Fruit fly (Drosophila melanogaster) whole organism, embryonic: ENCODE data around the gene CG32206.

Experiments
- Abd-B ChIP-seq: fragments of 200-800 bp; sonication (Bioruptor generic); optimal IDR thresholded peaks from 2 replicates; lab custom pipeline; 2018; ENCODE audit warnings: missing biosample characterization, mild to moderate bottlenecking, missing genetic modification characterization, moderate library complexity
- Atf3 ChIP-seq: fragments of 200-800 bp; sonication (Bioruptor generic); optimal IDR thresholded peaks from 3 replicates; lab custom pipeline; 2016; ENCODE audit warnings: missing biosample characterization, missing genetic modification characterization
- Awh ChIP-seq: fragments of 200-800 bp; sonication (Bioruptor generic); IDR thresholded peaks from 2 replicates; pipeline ENCODE4, ENCODE4 v1.3.6; 2022; ENCODE audit warnings: missing biosample characterization, missing genetic modification characterization
- BtbVII ChIP-seq: fragments of 200-800 bp; sonication (Bioruptor generic); optimal IDR thresholded peaks from 3 replicates; lab custom pipeline; 2017; ENCODE audit warnings: missing biosample characterization, mild to moderate bottlenecking, missing genetic modification characterization
- CG12236 ChIP-seq: fragments of 200-800 bp; sonication (Bioruptor generic); optimal IDR thresholded peaks from 2 replicates; lab custom pipeline; 2016; ENCODE audit warnings: missing biosample characterization, missing genetic modification characterization
- CG12659 ChIP-seq: fragments of 200-800 bp; sonication (Bioruptor generic); optimal IDR thresholded peaks from 3 replicates; lab custom pipeline; 2017; ENCODE audit warnings: mild to moderate bottlenecking, missing biosample characterization, missing genetic modification reagents, missing genetic modification characterization
- CG14050 ChIP-seq: fragments of 200-800 bp; sonication (Bioruptor generic); IDR thresholded peaks from 3 replicates; pipeline ENCODE4 v1.3.6; 2022; ENCODE audit warnings: missing biosample characterization, missing genetic modification characterization
- CG14860 ChIP-seq: fragments of 200-800 bp; sonication (Bioruptor generic); IDR thresholded peaks from 3 replicates; pipeline ENCODE4 v1.3.6; 2022; ENCODE audit warnings: missing biosample characterization, missing genetic modification characterization; ENCODE audit not compliant: partially characterized antibody
- CG15269 ChIP-seq: fragments of 200-800 bp; sonication (Bioruptor generic); optimal IDR thresholded peaks from 2 replicates; lab custom pipeline; 2018; ENCODE audit warnings: missing biosample characterization, mild to moderate bottlenecking, missing genetic modification characterization, moderate library complexity
- CG15514 ChIP-seq: fragments of 200-800 bp; sonication (Bioruptor generic); optimal IDR thresholded peaks from 3 replicates; lab custom pipeline; 2017; ENCODE audit warnings: missing biosample characterization, missing genetic modification characterization, mild to moderate bottlenecking, moderate library complexity, missing genetic modification reagents
- CG17912 ChIP-seq: fragments of 200-800 bp; sonication (Bioruptor generic); optimal IDR thresholded peaks from 2 replicates; lab custom pipeline; 2018; ENCODE audit warnings: missing biosample characterization, mild to moderate bottlenecking, missing genetic modification characterization
- CG1832 ChIP-seq: fragments of 200-800 bp; sonication (Bioruptor generic); optimal IDR thresholded peaks from 2 replicates; lab custom pipeline; 2017; ENCODE audit warnings: missing biosample characterization, mild to moderate bottlenecking, missing genetic modification characterization, inconsistent platforms
- CG18476 ChIP-seq: fragments of 200-800 bp; sonication (Bioruptor generic); optimal IDR thresholded peaks from 2 replicates; lab custom pipeline; 2016; ENCODE audit warnings: missing biosample characterization, mild to moderate bottlenecking, missing genetic modification characterization
- CG18599 ChIP-seq: fragments of 200-800 bp; sonication (Bioruptor generic); optimal IDR thresholded peaks from 3 replicates; lab custom pipeline; 2017; ENCODE audit warnings: missing biosample characterization, missing genetic modification characterization, mild to moderate bottlenecking, moderate library complexity, missing genetic modification reagents
- CG2202 ChIP-seq: fragments of 200-800 bp; sonication (Bioruptor generic); optimal IDR thresholded peaks from 2 replicates; lab custom pipeline; 2018; ENCODE audit warnings: missing biosample characterization, mild to moderate bottlenecking, missing genetic modification characterization
- CG32767 ChIP-seq: fragments of 200-800 bp; sonication (Bioruptor generic); IDR thresholded peaks from 2 replicates; pipeline ENCODE4 v1.3.6; 2022; ENCODE audit warnings: missing biosample characterization, missing genetic modification characterization
- CG3281 ChIP-seq: fragments of 200-800 bp; sonication (Bioruptor generic); optimal IDR thresholded peaks from 3 replicates; lab custom pipeline; 2017; ENCODE audit warnings: missing biosample characterization, mild to moderate bottlenecking, missing genetic modification characterization
- CG3847 ChIP-seq: fragments of 200-800 bp; sonication (Bioruptor generic); IDR thresholded peaks from 2 replicates; pipeline ENCODE4 v1.3.6; 2022; ENCODE audit warnings: missing biosample characterization, missing genetic modification characterization
- CG6765 ChIP-seq: fragments of 200-800 bp; sonication (Bioruptor generic); optimal IDR thresholded peaks from 3 replicates; lab custom pipeline; 2017; ENCODE audit warnings: missing biosample characterization, mild to moderate bottlenecking, missing genetic modification characterization
- CG6813 ChIP-seq: fragments of 200-800 bp; sonication (Bioruptor generic); optimal IDR thresholded peaks from 2 replicates; lab custom pipeline; 2017; ENCODE audit warnings: missing biosample characterization, missing genetic modification characterization, mild to moderate bottlenecking, moderate library complexity, missing genetic modification reagents
- CG8089 ChIP-seq: fragments of 200-800 bp; sonication (Bioruptor generic); optimal IDR thresholded peaks from 3 replicates; lab custom pipeline; 2016; ENCODE audit warnings: missing biosample characterization, missing genetic modification characterization
- CG9817 ChIP-seq: fragments of 200-800 bp; sonication (Bioruptor generic); optimal IDR thresholded peaks from 2 replicates; lab custom pipeline; 2018; ENCODE audit warnings: missing biosample characterization, mild to moderate bottlenecking, missing genetic modification characterization, moderate library complexity
- Chrac-16 ChIP-seq: fragments of 200-800 bp; sonication (Bioruptor generic); optimal IDR thresholded peaks from 3 replicates; lab custom pipeline; 2016; ENCODE audit warnings: missing biosample characterization, missing genetic modification characterization
- Dbx ChIP-seq: fragments of 200-800 bp; sonication (Bioruptor generic); IDR thresholded peaks from 3 replicates; pipeline ENCODE4 v1.3.6; 2022; ENCODE audit warnings: missing biosample characterization, missing genetic modification characterization
- Dip3 ChIP-seq: fragments of 200-800 bp; sonication (Bioruptor generic); optimal IDR thresholded peaks from 3 replicates; lab custom pipeline; 2016; ENCODE audit warnings: missing biosample characterization, missing genetic modification characterization
- GATAe ChIP-seq: fragments of 200-800 bp; sonication (Bioruptor generic); conservative IDR thresholded peaks from 2 replicates; pipeline ENCODE4 v1.3.6; 2022; ENCODE audit warnings: missing biosample characterization, missing genetic modification characterization
- Hr3 ChIP-seq: fragments of 200-800 bp; sonication (Bioruptor generic); optimal IDR thresholded peaks from 3 replicates; lab custom pipeline; 2016; ENCODE audit warnings: missing biosample characterization, missing genetic modification characterization
- Max ChIP-seq: fragments of 200-800 bp; sonication (Bioruptor generic); optimal IDR thresholded peaks from 2 replicates; lab custom pipeline; 2016; ENCODE audit warnings: missing biosample characterization, mild to moderate bottlenecking, missing genetic modification characterization
- Mes4 ChIP-seq: fragments of 200-800 bp; sonication (Bioruptor generic); optimal IDR thresholded peaks from 2 replicates; lab custom pipeline; 2016; ENCODE audit warnings: missing biosample characterization, missing genetic modification characterization
- Ptx1 ChIP-seq: fragments of 200-800 bp; sonication (Bioruptor generic); IDR thresholded peaks from 2 replicates; pipeline ENCODE4 v1.3.6; 2022; ENCODE audit warnings: missing biosample characterization, missing genetic modification characterization
- Scr ChIP-seq: fragments of 200-800 bp; sonication (Bioruptor generic); IDR thresholded peaks from 2 replicates; pipeline ENCODE4 v1.3.6; 2022; ENCODE audit warnings: missing biosample characterization, missing genetic modification characterization; ENCODE audit not compliant: partially characterized antibody
- Sry-β ChIP-seq: fragments of 200-800 bp; sonication (Bioruptor generic); optimal IDR thresholded peaks from 2 replicates; lab custom pipeline; 2018; ENCODE audit warnings: missing biosample characterization, mild to moderate bottlenecking, missing genetic modification characterization, moderate library complexity
- Sry-δ ChIP-seq: fragments of 200-800 bp; sonication (Bioruptor generic); optimal IDR thresholded peaks from 2 replicates; lab custom pipeline; 2016; ENCODE audit warnings: missing biosample characterization, missing genetic modification characterization
- btn ChIP-seq: fragments of 200-800 bp; sonication (Bioruptor generic); optimal IDR thresholded peaks from 2 replicates; lab custom pipeline; 2016; ENCODE audit warnings: missing biosample characterization, missing genetic modification characterization
- ci ChIP-seq: fragments of 200-800 bp; sonication (Bioruptor generic); IDR thresholded peaks from 3 replicates; pipeline ENCODE4 v1.3.6; 2022; ENCODE audit warnings: missing biosample characterization, missing genetic modification characterization
- ewg ChIP-seq: fragments of 200-800 bp; sonication (Bioruptor generic); optimal IDR thresholded peaks from 3 replicates; lab custom pipeline; 2017; ENCODE audit warnings: mild to moderate bottlenecking, missing biosample characterization, missing genetic modification reagents, missing genetic modification characterization
- gcm2 ChIP-seq: fragments of 200-800 bp; sonication (Bioruptor generic); optimal IDR thresholded peaks from 2 replicates; lab custom pipeline; 2016; ENCODE audit warnings: missing biosample characterization, missing genetic modification characterization
- jing ChIP-seq: fragments of 200-800 bp; sonication (Bioruptor generic); optimal IDR thresholded peaks from 2 replicates; lab custom pipeline; 2018; ENCODE audit warnings: missing biosample characterization, mild to moderate bottlenecking, missing genetic modification characterization
- klu ChIP-seq: fragments of 200-800 bp; sonication (Bioruptor generic); IDR thresholded peaks from 2 replicates; pipeline ENCODE4 v1.3.6; 2022; ENCODE audit warnings: missing biosample characterization, missing genetic modification characterization
- lov ChIP-seq, 2 experiments: fragments of 200-800 bp in 1 of 2; fragments of >200 bp in 1 of 2; sonication (Bioruptor generic) in 1 of 2; IDR thresholded peaks in 1 of 2; optimal IDR thresholded peaks in 1 of 2; 2 replicates in 1 of 2; 3 replicates in 1 of 2; pipeline versions ENCODE4 v1.3.6 to Lab custom; 2017 to 2022; ENCODE audit warnings: missing biosample characterization in 1 of 2, missing genetic modification characterization in 1 of 2
- oc ChIP-seq: fragments of 200-800 bp; sonication (Bioruptor generic); optimal IDR thresholded peaks from 2 replicates; lab custom pipeline; 2018; ENCODE audit warnings: missing biosample characterization, mild to moderate bottlenecking, missing genetic modification characterization, moderate library complexity
- ro ChIP-seq: fragments of 200-800 bp; sonication (Bioruptor generic); IDR thresholded peaks from 2 replicates; pipeline ENCODE4 v1.3.6; 2022; ENCODE audit warnings: missing biosample characterization, missing genetic modification characterization
- row ChIP-seq: fragments of 200-800 bp; sonication (Bioruptor generic); IDR thresholded peaks from 3 replicates; pipeline ENCODE4 v1.3.6; 2022; ENCODE audit warnings: missing biosample characterization, missing genetic modification characterization
- sens ChIP-seq: fragments of 200-800 bp; sonication (Bioruptor generic); peaks from one replicate; lab custom pipeline; 2016; ENCODE audit warnings: missing biosample characterization, missing genetic modification characterization
- sim ChIP-seq: fragments of 200-800 bp; sonication (Bioruptor generic); IDR thresholded peaks from 2 replicates; pipeline ENCODE4 v1.3.6; 2022; ENCODE audit warnings: missing biosample characterization, missing genetic modification characterization
- trem ChIP-seq: fragments of 200-800 bp; optimal IDR thresholded peaks from 3 replicates; lab custom pipeline; 2019; ENCODE audit warnings: missing biosample characterization, mild to moderate bottlenecking, missing genetic modification characterization, moderate library complexity
- unpg ChIP-seq: fragments of 200-800 bp; sonication (Bioruptor generic); optimal IDR thresholded peaks from 3 replicates; lab custom pipeline; 2018; ENCODE audit warnings: missing biosample characterization, mild to moderate bottlenecking, missing genetic modification characterization, moderate library complexity
- wdn ChIP-seq: fragments of 200-800 bp; sonication (Bioruptor generic); IDR thresholded peaks from 2 replicates; pipeline ENCODE4 v1.3.6; 2022; ENCODE audit warnings: missing biosample characterization, missing genetic modification characterization
- zen2 ChIP-seq: fragments of 200-800 bp; sonication (Bioruptor generic); IDR thresholded peaks from 3 replicates; pipeline ENCODE4 v1.3.6; 2022; ENCODE audit warnings: missing biosample characterization, missing genetic modification characterization; ENCODE audit not compliant: partially characterized antibody

CG32206 gene

DNA sequence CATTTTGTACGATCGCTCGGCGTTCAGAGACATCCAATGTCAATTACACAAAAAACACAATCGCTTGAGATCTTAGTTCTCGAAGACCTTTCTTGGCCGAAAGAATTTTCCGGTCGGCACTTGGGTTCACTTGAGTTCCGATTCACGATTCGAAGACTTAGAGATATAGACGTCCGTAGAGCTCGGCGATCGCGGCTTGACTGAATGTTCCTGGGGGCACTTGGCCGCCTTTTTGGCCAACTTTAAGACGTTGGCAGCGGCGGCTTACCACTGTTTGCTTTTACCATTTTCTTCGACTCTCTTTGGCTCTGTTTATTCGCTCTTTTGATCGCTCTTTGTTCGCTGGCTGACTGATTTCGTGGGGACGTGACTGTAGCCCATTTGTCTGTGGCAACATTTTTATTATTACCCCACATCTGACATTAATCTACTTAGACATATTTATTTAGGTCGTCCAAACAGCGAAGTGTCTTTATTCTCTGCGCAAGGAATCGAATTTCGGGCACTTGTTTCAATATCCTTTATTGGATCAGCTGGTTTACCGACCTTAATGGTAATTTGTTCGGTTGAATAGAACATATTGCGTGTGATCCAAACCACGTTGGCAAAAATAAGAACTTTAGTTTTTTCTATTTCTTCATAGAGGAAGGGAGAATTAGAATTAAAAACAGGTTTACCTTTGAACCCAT is 75.2 kb downstream of the CG32206 start, which contains the start of gene pip (continued):
- TF ChIP-seq CG6813 (GFP tag; lab: Kevin White, UChicago): peak; percentile 87
- TF ChIP-seq CG18476 (GFP tag; lab: Kevin White, UChicago): peak; percentile 38
- TF ChIP-seq CG6765: peak; percentile 24
- no peak for TF ChIP-seq GATAe (GFP tag; lab: Robert Waterston, UW)
- peak; percentile 93 for TF ChIP-seq sens
- 0 out of 3 replicates have a peak, but pooled peaks have one; percentile 13 for TF ChIP-seq zen2
- peak; percentile 65 for TF ChIP-seq BtbVII
- peak; percentile 3 for TF ChIP-seq CG8089 (GFP tag; lab: Kevin White, UChicago)
- TF ChIP-seq unpg (GFP tag; lab: Kevin White, UChicago): peak; percentile 41
- TF ChIP-seq Hr3 (GFP tag; lab: Kevin White, UChicago): no peak
- no peak for TF ChIP-seq trem
- no peak for TF ChIP-seq CG9817 (tag; lab: Kevin White, UChicago)
- TF ChIP-seq Max: no peak
- TF ChIP-seq Dbx (GFP tag; lab: Robert Waterston, UW): no peak; the same call in 2 of the 3 replicates
- TF ChIP-seq CG14050 (GFP tag; lab: Robert Waterston, UW): no peak
- peak; percentile 8 for TF ChIP-seq Atf3 (GFP tag; lab: Kevin White, UChicago)
- no peak for TF ChIP-seq wdn (GFP tag; lab: Robert Waterston, UW)
- TF ChIP-seq CG3281 (GFP tag; lab: Kevin White, UChicago): peak; percentile 75
- no peak for TF ChIP-seq oc (tag; lab: Kevin White, UChicago)
- no peak for TF ChIP-seq ro (GFP tag; lab: Robert Waterston, UW)
- no peak for TF ChIP-seq Scr (GFP tag; lab: Robert Waterston, UW)
- no peak for TF ChIP-seq Abd-B (GFP tag; lab: Kevin White, UChicago)
- TF ChIP-seq jing (GFP tag; lab: Kevin White, UChicago): no peak
- peak; percentile 82 for TF ChIP-seq CG15514
- 0 out of 2 replicates have a peak, but pooled peaks have one; percentile 7 for TF ChIP-seq Awh (GFP tag; lab: Robert Waterston, UW)
- peak; percentile 18 for TF ChIP-seq CG12236 (GFP tag; lab: Kevin White, UChicago)
- no peak for TF ChIP-seq CG1832 (GFP tag; lab: Kevin White, UChicago)
- TF ChIP-seq Sry-β (GFP tag; lab: Kevin White, UChicago): no peak
- no peak for TF ChIP-seq Ptx1 (GFP tag; lab: Robert Waterston, UW)
- no peak for TF ChIP-seq ewg (GFP tag; lab: Kevin White, UChicago)
- no peak for TF ChIP-seq btn
- 0 out of 3 replicates have a peak, but pooled peaks have one; percentile 43 for TF ChIP-seq ci (GFP tag; lab: Robert Waterston, UW)
- TF ChIP-seq klu (GFP tag; lab: Robert Waterston, UW): no peak
- no peak for TF ChIP-seq CG12659 (GFP tag; lab: Kevin White, UChicago)
- TF ChIP-seq Sry-δ: peak; percentile 9
- no peak for TF ChIP-seq Mes4 (GFP tag; lab: Kevin White, UChicago)
- TF ChIP-seq CG18599 (GFP tag; lab: Kevin White, UChicago): peak; percentile 90
- no peak for TF ChIP-seq CG14860 (GFP tag; lab: Robert Waterston, UW)
- no peak for TF ChIP-seq CG2202 (tag; lab: Kevin White, UChicago)
- no peak for TF ChIP-seq CG3847 (GFP tag; lab: Robert Waterston, UW)
- TF ChIP-seq sim (GFP tag; lab: Robert Waterston, UW): no peak
- no peak for TF ChIP-seq row (GFP tag; lab: Robert Waterston, UW)
- TF ChIP-seq lov (optimal IDR thresholded peaks at IDR 0.05; lab: Kevin White, UChicago): no peak
- 0 out of 3 replicates have a peak, but pooled peaks have one; percentile 19 for TF ChIP-seq lov (GFP tag; IDR thresholded peaks at IDR 0.05; lab: Robert Waterston, UW)
- TF ChIP-seq CG17912 (GFP tag; lab: Kevin White, UChicago): no peak
- TF ChIP-seq CG15269: peak; percentile 2
- TF ChIP-seq CG32767 (GFP tag; lab: Robert Waterston, UW): no peak
- TF ChIP-seq gcm2: no peak
- no peak for TF ChIP-seq Chrac-16 (GFP tag; lab: Kevin White, UChicago)
- peak; percentile 3 for TF ChIP-seq Dip3 (GFP tag; lab: Kevin White, UChicago)
